Worm (Caenorhabditis elegans) whole organism, L3 larva: Measurements from ENCODE around the gene tebp-2.

Source experiments
- R02D3.7 ChIP-seq: fragments of 150-350 bp; optimal IDR thresholded peaks from 2 replicates; lab custom pipeline; 2014; ENCODE audit warnings: missing biosample characterization, missing genetic modification characterization
- ZK546.5 ChIP-seq: sonication (generic microtip); optimal IDR thresholded peaks from 2 replicates; lab custom pipeline; 2017; ENCODE audit warnings: missing biosample characterization, missing genetic modification characterization
- ama-1 ChIP-seq: fragments of 150-350 bp; optimal IDR thresholded peaks from 2 replicates; lab custom pipeline; 2018
- ceh-16 ChIP-seq: sonication (generic microtip); optimal IDR thresholded peaks from 2 replicates; lab custom pipeline; 2017; ENCODE audit warnings: missing biosample characterization, missing genetic modification characterization
- ceh-82 ChIP-seq: fragments of 150-350 bp; optimal IDR thresholded peaks from 2 replicates; lab custom pipeline; 2014; ENCODE audit warnings: missing biosample characterization, missing genetic modification characterization
- ceh-9 ChIP-seq: sonication (generic microtip); optimal IDR thresholded peaks from 2 replicates; lab custom pipeline; 2018; ENCODE audit warnings: missing biosample characterization, missing genetic modification characterization
- daf-12 ChIP-seq: fragments of 150-350 bp; optimal IDR thresholded peaks from 2 replicates; lab custom pipeline; 2014; ENCODE audit warnings: missing biosample characterization, missing genetic modification reagents, missing genetic modification characterization
- egl-27 ChIP-seq: sonication (generic microtip); optimal IDR thresholded peaks from 4 replicates; lab custom pipeline; 2017; ENCODE audit warnings: missing biosample characterization, missing genetic modification reagents, missing genetic modification characterization
- egl-5 ChIP-seq: fragments of 150-350 bp; optimal IDR thresholded peaks from 2 replicates; lab custom pipeline; 2017; ENCODE audit warnings: missing biosample characterization, missing genetic modification reagents, missing genetic modification characterization, inconsistent platforms
- elt-1 ChIP-seq: fragments of 150-350 bp; optimal IDR thresholded peaks from 2 replicates; lab custom pipeline; 2014; ENCODE audit warnings: missing biosample characterization, missing genetic modification characterization
- elt-2 ChIP-seq: sonication (generic microtip); optimal IDR thresholded peaks from 2 replicates; lab custom pipeline; 2016; ENCODE audit warnings: missing genetic modification reagents, mild to moderate bottlenecking, missing genetic modification characterization, missing compliant biosample characterization
- elt-3 ChIP-seq, 3 experiments: fragments of 150-350 bp in 1 of 3; sonication (generic microtip) in 2 of 3; optimal IDR thresholded peaks; 2 replicates in 2 of 3; 4 replicates in 1 of 3; lab custom pipeline; 2014 to 2017; ENCODE audit warnings: missing biosample characterization in 3 of 3, missing genetic modification characterization in 3 of 3
- fkh-10 ChIP-seq: sonication (generic microtip); optimal IDR thresholded peaks from 2 replicates; lab custom pipeline; 2017; ENCODE audit warnings: missing biosample characterization, missing genetic modification reagents, missing genetic modification characterization
- fkh-2 ChIP-seq: fragments of 150-350 bp; optimal IDR thresholded peaks from 2 replicates; lab custom pipeline; 2014; ENCODE audit warnings: missing biosample characterization, missing genetic modification reagents, missing genetic modification characterization
- fos-1 ChIP-seq: fragments of 150-350 bp; optimal IDR thresholded peaks from 2 replicates; lab custom pipeline; 2014; ENCODE audit warnings: missing biosample characterization, missing genetic modification characterization
- hmg-11 ChIP-seq: sonication (generic microtip); optimal IDR thresholded peaks from 2 replicates; lab custom pipeline; 2016; ENCODE audit warnings: missing genetic modification characterization, missing compliant biosample characterization
- jun-1 ChIP-seq: fragments of 150-350 bp; optimal IDR thresholded peaks from 2 replicates; lab custom pipeline; 2014; ENCODE audit warnings: missing biosample characterization, missing genetic modification reagents, missing genetic modification characterization
- lin-15B ChIP-seq: fragments of 150-350 bp; optimal IDR thresholded peaks from 2 replicates; lab custom pipeline; 2014; ENCODE audit warnings: missing biosample characterization, missing genetic modification characterization
- lin-39 ChIP-seq: fragments of 150-350 bp; optimal IDR thresholded peaks from 2 replicates; lab custom pipeline; 2018; ENCODE audit warnings: missing biosample characterization, missing genetic modification reagents, missing genetic modification characterization
- lsy-12 ChIP-seq: sonication (generic microtip); optimal IDR thresholded peaks from 2 replicates; lab custom pipeline; 2016; ENCODE audit warnings: mild to moderate bottlenecking, missing genetic modification characterization, missing compliant biosample characterization
- mdl-1 ChIP-seq: fragments of 150-350 bp; optimal IDR thresholded peaks from 2 replicates; lab custom pipeline; 2014; ENCODE audit warnings: missing biosample characterization, missing genetic modification characterization
- mml-1 ChIP-seq: fragments of 150-350 bp; sonication (generic microtip); optimal IDR thresholded peaks from 3 replicates; lab custom pipeline; 2014; ENCODE audit warnings: missing biosample characterization, missing genetic modification characterization
- nfya-1 ChIP-seq: sonication (generic microtip); optimal IDR thresholded peaks from 2 replicates; lab custom pipeline; 2017; ENCODE audit warnings: missing genetic modification characterization, mild to moderate bottlenecking, missing compliant biosample characterization, antibody characterized with exemption, moderate library complexity; ENCODE audit not compliant: insufficient read depth
- nhr-11 ChIP-seq: fragments of 150-350 bp; optimal IDR thresholded peaks from 2 replicates; lab custom pipeline; 2014; ENCODE audit warnings: missing biosample characterization, missing genetic modification characterization
- nhr-12 ChIP-seq: fragments of 150-350 bp; optimal IDR thresholded peaks from 2 replicates; lab custom pipeline; 2014; ENCODE audit warnings: missing biosample characterization, missing genetic modification characterization
- nhr-23 ChIP-seq: fragments of 150-350 bp; optimal IDR thresholded peaks from 2 replicates; lab custom pipeline; 2014; ENCODE audit warnings: missing biosample characterization, missing genetic modification reagents, missing genetic modification characterization
- nhr-237 ChIP-seq: fragments of 150-350 bp; optimal IDR thresholded peaks from 2 replicates; lab custom pipeline; 2014; ENCODE audit warnings: missing biosample characterization, missing genetic modification characterization
- nhr-25 ChIP-seq: sonication (generic microtip); optimal IDR thresholded peaks from 2 replicates; lab custom pipeline; 2017; ENCODE audit warnings: missing biosample characterization, missing genetic modification characterization
- nhr-28 ChIP-seq: fragments of 150-350 bp; optimal IDR thresholded peaks from 2 replicates; lab custom pipeline; 2014; ENCODE audit warnings: missing biosample characterization, missing genetic modification characterization
- nhr-43 ChIP-seq: sonication (generic microtip); optimal IDR thresholded peaks from 2 replicates; lab custom pipeline; 2016; ENCODE audit warnings: mild to moderate bottlenecking, missing genetic modification characterization, missing compliant biosample characterization; ENCODE audit not compliant: poor library complexity, severe bottlenecking
- nhr-67 ChIP-seq: fragments of 150-350 bp; optimal IDR thresholded peaks from 2 replicates; lab custom pipeline; 2014; ENCODE audit warnings: missing biosample characterization, missing genetic modification characterization
- nhr-76 ChIP-seq: fragments of 150-350 bp; sonication (generic microtip); optimal IDR thresholded peaks from 5 replicates; lab custom pipeline; 2014; ENCODE audit warnings: missing biosample characterization, missing genetic modification characterization
- nhr-77 ChIP-seq: fragments of 150-350 bp; optimal IDR thresholded peaks from 2 replicates; lab custom pipeline; 2014; ENCODE audit warnings: missing biosample characterization, missing genetic modification characterization
- pha-4 ChIP-seq: fragments of 150-350 bp; optimal IDR thresholded peaks from 2 replicates; lab custom pipeline; 2014; ENCODE audit warnings: missing biosample characterization, missing genetic modification reagents, missing genetic modification characterization
- pqm-1 ChIP-seq: fragments of 150-350 bp; optimal IDR thresholded peaks from 2 replicates; lab custom pipeline; 2017; ENCODE audit warnings: missing biosample characterization, missing genetic modification characterization, inconsistent platforms
- sea-2 ChIP-seq: fragments of 150-350 bp; sonication (generic microtip); optimal IDR thresholded peaks from 4 replicates; lab custom pipeline; 2014; ENCODE audit warnings: missing biosample characterization, missing genetic modification reagents, missing genetic modification characterization
- skn-1 ChIP-seq: fragments of 150-350 bp; optimal IDR thresholded peaks from 2 replicates; lab custom pipeline; 2014; ENCODE audit warnings: missing biosample characterization, missing genetic modification characterization
- snpc-4 ChIP-seq: fragments of 150-350 bp; optimal IDR thresholded peaks from 2 replicates; lab custom pipeline; 2014; ENCODE audit warnings: missing biosample characterization, missing genetic modification characterization
- tbx-2 ChIP-seq: sonication (generic microtip); optimal IDR thresholded peaks from 2 replicates; lab custom pipeline; 2016; ENCODE audit warnings: mild to moderate bottlenecking, missing genetic modification characterization, missing compliant biosample characterization
- unc-39 ChIP-seq: sonication (generic microtip); optimal IDR thresholded peaks from 4 replicates; lab custom pipeline; 2017; ENCODE audit warnings: missing biosample characterization, missing genetic modification characterization
- zag-1 ChIP-seq: fragments of 150-350 bp; optimal IDR thresholded peaks from 2 replicates; lab custom pipeline; 2014; ENCODE audit warnings: missing biosample characterization, missing genetic modification characterization
- ztf-11 ChIP-seq: fragments of 150-350 bp; optimal IDR thresholded peaks from 2 replicates; lab custom pipeline; 2014; ENCODE audit warnings: missing biosample characterization, missing genetic modification characterization
- ztf-4 ChIP-seq: fragments of 150-350 bp; optimal IDR thresholded peaks from 2 replicates; lab custom pipeline; 2014; ENCODE audit warnings: missing biosample characterization, missing genetic modification characterization

Gene tebp-2

DNA sequence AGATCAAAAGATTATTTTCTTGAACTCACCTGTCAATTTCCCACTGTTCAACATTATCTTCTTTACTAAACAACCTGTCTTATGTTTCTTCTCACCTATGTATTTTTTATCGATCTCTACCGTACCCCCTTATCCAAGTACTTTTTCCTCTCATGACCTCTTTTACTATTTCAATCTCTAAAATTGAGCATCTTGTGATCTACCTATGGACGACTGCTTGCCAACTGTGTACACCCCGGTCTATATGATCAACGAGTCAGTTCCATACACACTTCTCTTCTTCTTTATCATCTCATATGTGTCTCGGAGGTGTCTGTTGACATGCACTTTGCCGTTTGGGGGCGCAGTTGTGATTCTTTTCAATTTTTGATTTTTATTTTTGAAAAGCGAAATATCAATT, 48.7 kb downstream of the tebp-2 start:
- TF ChIP-seq sea-2 (no peak), egl-27 (tag; lab: Kevin White, UChicago) (no peak), jun-1 (tag; lab: Kevin White, UChicago) (peak; percentile 50), pqm-1 (tag; lab: Kevin White, UChicago) (peak; percentile 84), ceh-16 (tag; lab: Kevin White, UChicago) (no peak), ztf-4 (tag; lab: Kevin White, UChicago) (no peak), elt-2 (tag; lab: Kevin White, UChicago) (peak; percentile 70), pha-4 (tag; lab: Kevin White, UChicago) (peak; percentile 98), nfya-1 (tag; lab: Kevin White, UChicago) (peak; percentile 33), nhr-23 (tag; lab: Kevin White, UChicago) (no peak)

DNA sequence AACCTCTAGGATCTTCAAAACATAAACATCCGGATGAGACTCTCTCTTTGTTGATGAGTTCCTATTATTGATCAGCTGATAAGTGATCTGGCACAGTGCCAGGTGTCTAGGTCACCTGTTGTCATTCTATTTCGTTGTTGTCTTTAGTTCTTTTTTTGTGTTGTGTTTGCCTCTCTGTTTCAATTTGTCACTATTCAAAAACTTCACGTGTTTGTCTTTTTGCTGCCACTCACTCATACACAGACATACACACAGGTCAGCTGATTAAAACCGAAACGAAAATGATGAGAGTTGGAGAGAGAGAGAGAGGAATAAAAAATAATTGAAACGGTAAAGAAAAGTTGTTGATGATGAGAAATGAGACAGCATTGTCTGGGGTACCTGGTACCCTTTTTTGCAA, 49.7 kb downstream of the tebp-2 start:
- TF ChIP-seq egl-5 (tag; lab: Kevin White, UChicago), result peak; percentile 25
- no peak for TF ChIP-seq unc-39 (tag; lab: Kevin White, UChicago)
- TF ChIP-seq nfya-1 (tag; lab: Kevin White, UChicago), result peak; percentile 54
- peak; percentile 94 for TF ChIP-seq pqm-1 (tag; lab: Kevin White, UChicago)
- peak; percentile 14 for TF ChIP-seq nhr-43 (tag; lab: Kevin White, UChicago)
- TF ChIP-seq lin-39 (tag; lab: Kevin White, UChicago), result peak; percentile 42
- TF ChIP-seq tbx-2, result peak; percentile 3
- TF ChIP-seq lsy-12 (tag; lab: Kevin White, UChicago), result peak; percentile 64
- TF ChIP-seq skn-1 (tag; lab: Kevin White, UChicago), result peak; percentile 71
- TF ChIP-seq pha-4 (tag; lab: Kevin White, UChicago), result peak; percentile 99
- peak; percentile 64 for TF ChIP-seq nhr-23 (tag; lab: Kevin White, UChicago)
- TF ChIP-seq hmg-11 (tag; lab: Kevin White, UChicago), result no peak
- peak; percentile 85 for TF ChIP-seq jun-1 (tag; lab: Kevin White, UChicago)
- no peak for TF ChIP-seq R02D3.7
- no peak for TF ChIP-seq zag-1
- no peak for TF ChIP-seq fos-1 (tag; lab: Kevin White, UChicago)
- peak; percentile 77 for TF ChIP-seq nhr-25 (tag; lab: Kevin White, UChicago)
- peak; percentile 87 for TF ChIP-seq elt-2 (tag; lab: Kevin White, UChicago)

ce11 chrIV:5592956-5593355, 51.5 kb downstream of the tebp-2 start:
- TF ChIP-seq nhr-43 (tag; lab: Kevin White, UChicago) (peak; percentile 4), lsy-12 (tag; lab: Kevin White, UChicago) (no peak), ZK546.5 (tag; lab: Kevin White, UChicago) (no peak), zag-1 (no peak), snpc-4 (tag; lab: Kevin White, UChicago) (no peak), elt-1 (tag; lab: Kevin White, UChicago) (no peak), nfya-1 (tag; lab: Kevin White, UChicago) (no peak)

ce11 chrIV:5593804-5594214, 52.4 kb downstream of the tebp-2 start:
- peak; percentile 53 for TF ChIP-seq nhr-23 (tag; lab: Kevin White, UChicago)
- TF ChIP-seq zag-1, result no peak
- TF ChIP-seq nhr-76 (tag; lab: Kevin White, UChicago), result no peak
- no peak for TF ChIP-seq mdl-1 (tag; lab: Kevin White, UChicago)
- TF ChIP-seq egl-27 (tag; lab: Kevin White, UChicago), result peak; percentile 55
- TF ChIP-seq ceh-16 (tag; lab: Kevin White, UChicago), result no peak
- peak; percentile 100 for TF ChIP-seq pha-4 (tag; lab: Kevin White, UChicago)
- no peak for TF ChIP-seq tbx-2
- TF ChIP-seq fos-1 (tag; lab: Kevin White, UChicago), result no peak
- TF ChIP-seq nfya-1 (tag; lab: Kevin White, UChicago), result peak; percentile 71
- TF ChIP-seq egl-5 (tag; lab: Kevin White, UChicago), result peak; percentile 68
- no peak for TF ChIP-seq ceh-9 (tag; lab: Kevin White, UChicago)
- no peak for TF ChIP-seq ztf-11 (tag; lab: Kevin White, UChicago)
- no peak for TF ChIP-seq nhr-77 (tag; lab: Kevin White, UChicago)
- no peak for TF ChIP-seq nhr-237 (tag; lab: Kevin White, UChicago)
- no peak for TF ChIP-seq unc-39 (tag; lab: Kevin White, UChicago)
- peak; percentile 98 for TF ChIP-seq fkh-2
- TF ChIP-seq ZK546.5 (tag; lab: Kevin White, UChicago), result no peak
- no peak for TF ChIP-seq ceh-82 (tag; lab: Kevin White, UChicago)
- peak; percentile 51 for TF ChIP-seq nhr-43 (tag; lab: Kevin White, UChicago)
- no peak for TF ChIP-seq fkh-10 (GFP tag; lab: Kevin White, UChicago)
- TF ChIP-seq elt-3 (tag; optimal IDR thresholded peaks at IDR 0.05; lab: Kevin White, UChicago), result no peak
- no peak for TF ChIP-seq nhr-28 (tag; lab: Kevin White, UChicago)
- no peak for TF ChIP-seq pqm-1 (tag; lab: Kevin White, UChicago)
- TF ChIP-seq daf-12 (tag; lab: Kevin White, UChicago), result no peak
- peak; percentile 75 for TF ChIP-seq ama-1
- TF ChIP-seq nhr-12, result no peak
- no peak for TF ChIP-seq ztf-4 (tag; lab: Kevin White, UChicago)
- no peak for TF ChIP-seq skn-1 (tag; lab: Kevin White, UChicago)
- no peak for TF ChIP-seq nhr-11 (tag; lab: Kevin White, UChicago)
- peak; percentile 38 for TF ChIP-seq hmg-11 (tag; lab: Kevin White, UChicago)
- peak; percentile 30 for TF ChIP-seq jun-1 (tag; lab: Kevin White, UChicago)
- peak; percentile 24 for TF ChIP-seq lin-15B
- no peak for TF ChIP-seq mml-1 (tag; lab: Kevin White, UChicago)
- TF ChIP-seq R02D3.7, result no peak
- no peak for TF ChIP-seq elt-2 (tag; lab: Kevin White, UChicago)
- no peak for TF ChIP-seq nhr-67 (tag; lab: Kevin White, UChicago)
